Fruit fly (Drosophila melanogaster): Measurements from ENCODE around the gene Remo.

DNA sequence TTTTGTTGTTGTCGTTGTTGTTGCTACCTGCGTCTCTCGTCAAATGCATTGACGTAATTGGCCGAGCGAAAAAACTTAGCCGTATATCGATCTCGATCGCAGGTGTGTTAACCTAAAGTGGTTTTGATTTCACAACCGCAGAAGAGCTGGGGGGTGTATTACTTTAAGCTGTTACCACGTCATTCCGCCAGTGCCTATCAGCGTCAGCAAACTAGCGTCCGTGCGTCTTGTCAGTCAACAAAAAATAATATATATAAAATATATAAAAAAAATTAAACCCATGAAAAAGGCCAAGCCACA, 14.4 kb downstream of the Remo start, which contains the start of gene CG1764:
- no peak for TF ChIP-seq Clk (GFP tag; optimal IDR thresholded peaks at IDR 0.05)
- no peak for TF ChIP-seq tj (GFP tag; optimal IDR thresholded peaks at IDR 0.05)
- no peak for TF ChIP-seq CG7101 (tag; optimal IDR thresholded peaks at IDR 0.05)
- no peak for TF ChIP-seq CG33017 (tag; optimal IDR thresholded peaks at IDR 0.05)
- TF ChIP-seq Crg-1 (GFP tag; optimal IDR thresholded peaks at IDR 0.05) = no peak

Data from whole organism, adult.